Worm (Caenorhabditis elegans) whole organism, L1 larva: Measurements from ENCODE around the gene swt-6.

Experiments used
- ama-1 ChIP-seq: fragments of 150-350 bp; optimal IDR thresholded peaks from 2 replicates; lab custom pipeline; 2014
- ceh-82 ChIP-seq, 3 experiments: fragments of 150-350 bp in 1 of 3; sonication (generic microtip) in 2 of 3; optimal IDR thresholded peaks; 2 replicates each; lab custom pipeline; 2014 to 2017; ENCODE audit warnings: missing biosample characterization in 3 of 3, missing genetic modification characterization in 3 of 3
- egl-27 ChIP-seq, 2 experiments: fragments of 150-350 bp in 1 of 2; sonication (generic microtip); optimal IDR thresholded peaks; 3 replicates each; lab custom pipeline; 2017 to 2018; ENCODE audit warnings: missing biosample characterization in 2 of 2, missing genetic modification characterization in 2 of 2, missing genetic modification reagents in 2 of 2
- jun-1 ChIP-seq: fragments of 150-350 bp; optimal IDR thresholded peaks from 2 replicates; lab custom pipeline; 2014; ENCODE audit warnings: missing biosample characterization, missing genetic modification reagents, missing genetic modification characterization
- lsy-2 ChIP-seq, 2 experiments: fragments of 150-350 bp; optimal IDR thresholded peaks; 2 replicates each; lab custom pipeline; 2014; ENCODE audit warnings: missing biosample characterization in 2 of 2, missing genetic modification characterization in 2 of 2
- nhr-237 ChIP-seq: fragments of 150-350 bp; optimal IDR thresholded peaks from 2 replicates; lab custom pipeline; 2014; ENCODE audit warnings: missing biosample characterization, missing genetic modification characterization
- nhr-28 ChIP-seq: fragments of 150-350 bp; optimal IDR thresholded peaks from 2 replicates; lab custom pipeline; 2014; ENCODE audit warnings: missing biosample characterization, missing genetic modification characterization
- nhr-77 ChIP-seq: fragments of 150-350 bp; optimal IDR thresholded peaks from 2 replicates; lab custom pipeline; 2014; ENCODE audit warnings: missing biosample characterization, missing genetic modification characterization
- skn-1 ChIP-seq: fragments of 150-350 bp; optimal IDR thresholded peaks from 2 replicates; lab custom pipeline; 2014; ENCODE audit warnings: missing biosample characterization, missing genetic modification characterization
- ztf-11 ChIP-seq, 2 experiments: sonication (generic microtip); optimal IDR thresholded peaks; 2 replicates each; lab custom pipeline; 2016 to 2017; ENCODE audit warnings: missing genetic modification characterization in 2 of 2, missing biosample characterization in 1 of 2, missing compliant biosample characterization in 1 of 2

ce11 chrV:13923851-13924250 is 30.3 kb upstream of the swt-6 start, which contains the start of gene srxa-11:
- TF ChIP-seq ztf-11 (tag; optimal IDR thresholded peaks at IDR 0.05; lab: Kevin White, UChicago) = no peak
- TF ChIP-seq skn-1 (tag; lab: Kevin White, UChicago) = no peak
- TF ChIP-seq ama-1 (lab: Kevin White, UChicago) = no peak
- no peak for TF ChIP-seq jun-1 (tag; lab: Kevin White, UChicago)
- no peak for TF ChIP-seq ceh-82 (tag; optimal IDR thresholded peaks at IDR 0.05; lab: Kevin White, UChicago)
- no peak for TF ChIP-seq nhr-237 (tag; lab: Kevin White, UChicago)
- TF ChIP-seq nhr-28 = no peak
- TF ChIP-seq nhr-77 = no peak
- no peak for TF ChIP-seq lsy-2 (tag; optimal IDR thresholded peaks at IDR 0.05; lab: Kevin White, UChicago)
- no peak for TF ChIP-seq egl-27 (tag; optimal IDR thresholded peaks at IDR 0.05; lab: Kevin White, UChicago)
